Worm (Caenorhabditis elegans) whole organism, early embryonic: ENCODE data around the gene wht-6.

ENCODE experiments used
- ama-1 ChIP-seq: fragments of 150-350 bp; optimal IDR thresholded peaks from 2 replicates; lab custom pipeline; 2014
- tbx-37 ChIP-seq: fragments of 200-800 bp; sonication (Bioruptor generic); conservative IDR thresholded peaks from 2 replicates; pipeline ENCODE4 v1.3.6; 2022; ENCODE audit warnings: missing genetic modification reagents, missing genetic modification characterization, missing compliant biosample characterization

DNA sequence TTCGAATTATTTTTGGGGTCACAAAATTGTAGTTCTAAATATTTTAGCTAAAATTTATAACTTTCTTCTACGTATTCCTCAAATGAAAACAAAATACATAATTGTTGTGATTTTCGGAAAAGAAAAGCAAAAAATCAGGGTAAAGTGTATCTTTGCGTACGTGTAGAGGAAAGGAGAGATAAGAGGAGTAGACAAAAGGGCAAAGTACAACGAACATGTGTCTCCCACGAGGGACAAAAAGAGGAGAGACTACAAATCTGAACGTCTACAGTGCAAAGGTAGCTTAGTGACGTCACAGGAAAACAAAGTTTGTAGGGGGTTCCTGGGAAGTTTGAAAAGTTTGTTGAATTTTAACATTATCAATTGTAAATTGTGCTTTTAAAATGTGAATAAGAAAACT is 24.0 kb upstream of the wht-6 start:
- TF ChIP-seq tbx-37 (no peak), ama-1 (lab: Kevin White, UChicago) (no peak)
